Worm (Caenorhabditis elegans): Measurements from ENCODE around the gene srxa-6.
A peak's percentile ranks its signal among the peaks of the same experiment; 100 is the strongest.

The srxa-6 gene

DNA sequence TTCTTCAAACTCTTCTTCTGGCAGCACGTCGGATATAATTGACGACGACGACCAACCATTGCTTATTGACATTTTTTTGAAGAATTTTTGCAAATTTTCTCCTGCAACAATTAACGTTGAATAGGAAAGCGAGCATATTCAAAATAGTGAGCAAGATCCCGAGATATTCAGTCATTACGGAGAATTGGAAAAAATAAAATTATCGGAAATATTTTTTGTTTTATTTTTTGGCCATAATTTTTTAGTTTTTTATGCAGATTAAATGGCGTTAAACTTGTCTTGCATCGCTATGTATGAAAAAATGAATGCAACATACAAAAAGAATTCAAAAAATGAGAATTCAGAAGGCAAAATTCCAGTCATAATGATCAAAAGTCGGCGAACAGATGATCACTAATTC, 35.3 kb downstream of the srxa-6 start, which contains the start of gene elp-1:
elp-1 (minus strand) TSS at position 101 of the 400 bp plus-strand sequence.
- TF ChIP-seq ceh-16 (tag; optimal IDR thresholded peaks at IDR 0.05) (no peak), egl-27 (tag; optimal IDR thresholded peaks at IDR 0.05) (no peak), zag-1 (tag; optimal IDR thresholded peaks at IDR 0.05) (no peak), elt-1 (tag; optimal IDR thresholded peaks at IDR 0.05) (no peak), ztf-11 (tag; optimal IDR thresholded peaks at IDR 0.05) (no peak), nhr-67 (tag; optimal IDR thresholded peaks at IDR 0.05) (no peak), tbx-2 (tag; optimal IDR thresholded peaks at IDR 0.05) (no peak), lin-15B (tag; optimal IDR thresholded peaks at IDR 0.05) (no peak), nhr-28 (tag; optimal IDR thresholded peaks at IDR 0.05) (no peak), nhr-25 (tag; optimal IDR thresholded peaks at IDR 0.05) (no peak), elt-2 (tag; optimal IDR thresholded peaks at IDR 0.05) (no peak), mml-1 (tag; optimal IDR thresholded peaks at IDR 0.05) (no peak)

DNA sequence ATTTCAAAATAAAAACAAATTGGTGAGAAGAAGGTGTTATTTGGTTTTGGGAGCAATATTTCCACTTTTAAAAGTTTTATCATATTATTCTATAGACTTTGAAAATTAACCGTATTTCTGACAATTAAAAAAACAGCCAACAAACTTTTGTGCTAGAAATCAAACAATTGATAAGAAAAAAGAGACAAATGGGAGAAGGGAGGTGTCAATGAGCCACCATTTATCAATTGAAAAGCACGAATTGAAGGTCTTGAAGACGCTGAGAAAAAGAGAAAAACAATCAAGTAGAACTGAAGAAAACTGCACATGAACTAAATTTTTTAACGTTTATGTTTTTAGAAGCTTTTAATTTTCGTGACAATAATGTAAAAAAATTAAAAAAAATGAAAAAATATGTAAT, 36.1 kb downstream of the srxa-6 start:
- TF ChIP-seq elt-2 (tag; optimal IDR thresholded peaks at IDR 0.05) (peak; percentile 71), ceh-28 (tag; optimal IDR thresholded peaks at IDR 0.05) (no peak), nfya-1 (tag; optimal IDR thresholded peaks at IDR 0.05; ENCODE audit: insufficient read depth) (no peak), pqm-1 (tag; optimal IDR thresholded peaks at IDR 0.05) (peak; percentile 37)

ce11 chrV:20771702-20772101, 36.9 kb downstream of the srxa-6 start:
- peak; percentile 2 for TF ChIP-seq nhr-23 (tag; optimal IDR thresholded peaks at IDR 0.05)
- TF ChIP-seq pqm-1 (tag; optimal IDR thresholded peaks at IDR 0.05) = no peak
- peak; percentile 24 for TF ChIP-seq unc-62 (GFP tag; optimal IDR thresholded peaks at IDR 0.05)

DNA sequence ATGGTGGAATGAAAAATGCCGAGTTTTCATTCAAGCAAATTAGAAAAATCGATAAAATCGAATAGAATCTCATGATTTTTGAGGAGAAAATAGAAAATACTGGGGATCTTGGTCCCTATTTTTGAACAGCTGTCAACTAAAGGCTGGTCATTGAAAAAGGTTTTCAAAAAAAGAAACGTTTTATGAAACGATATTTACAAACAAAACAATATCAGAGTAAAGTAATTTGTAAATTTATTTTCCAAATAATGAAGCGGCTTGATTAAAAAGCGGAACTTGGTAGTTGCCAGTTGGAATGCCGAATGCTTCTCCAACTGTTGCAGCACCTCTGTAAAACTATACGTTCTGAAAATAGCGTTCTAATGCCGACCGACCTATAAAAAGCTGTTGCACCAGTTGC, 38.9 kb downstream of the srxa-6 start, which contains the start of gene F38A6.5:
F38A6.5 (minus strand) TSS at position 101 of the 400 bp plus-strand sequence.
- no peak for TF ChIP-seq pha-4 (tag; optimal IDR thresholded peaks at IDR 0.05)
- no peak for TF ChIP-seq ceh-9 (tag; optimal IDR thresholded peaks at IDR 0.05)
- no peak for TF ChIP-seq nhr-237 (tag; optimal IDR thresholded peaks at IDR 0.05)
- TF ChIP-seq ceh-28 (tag; optimal IDR thresholded peaks at IDR 0.05) = peak; percentile 2

DNA sequence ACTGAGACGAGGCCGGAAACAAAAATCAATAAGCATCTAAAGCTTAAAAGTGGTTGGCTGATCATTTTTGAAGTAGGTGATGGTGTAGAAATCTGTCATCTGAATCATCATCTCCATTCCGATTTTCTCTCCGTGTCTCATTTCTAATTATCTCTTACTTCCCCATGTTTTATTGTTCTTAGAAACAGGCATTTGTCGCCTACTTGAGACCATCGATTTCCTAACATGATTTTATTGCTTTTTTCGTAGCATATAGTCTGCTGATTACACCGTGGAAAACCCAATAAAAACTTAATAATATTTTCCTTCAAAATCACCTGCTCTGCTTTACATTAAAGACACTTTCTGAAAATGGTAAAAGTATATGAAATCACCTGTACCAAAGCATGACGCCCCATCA, 40.5 kb downstream of the srxa-6 start, which contains the start of gene F38A6.4:
F38A6.4 (minus strand) TSS at position 101 of the 400 bp plus-strand sequence.
- TF ChIP-seq mdl-1 (tag; optimal IDR thresholded peaks at IDR 0.05) (no peak), nhr-25 (tag; optimal IDR thresholded peaks at IDR 0.05) (peak; percentile 14), mml-1 (tag; optimal IDR thresholded peaks at IDR 0.05) (no peak), fkh-10 (GFP tag; optimal IDR thresholded peaks at IDR 0.05) (no peak)

DNA sequence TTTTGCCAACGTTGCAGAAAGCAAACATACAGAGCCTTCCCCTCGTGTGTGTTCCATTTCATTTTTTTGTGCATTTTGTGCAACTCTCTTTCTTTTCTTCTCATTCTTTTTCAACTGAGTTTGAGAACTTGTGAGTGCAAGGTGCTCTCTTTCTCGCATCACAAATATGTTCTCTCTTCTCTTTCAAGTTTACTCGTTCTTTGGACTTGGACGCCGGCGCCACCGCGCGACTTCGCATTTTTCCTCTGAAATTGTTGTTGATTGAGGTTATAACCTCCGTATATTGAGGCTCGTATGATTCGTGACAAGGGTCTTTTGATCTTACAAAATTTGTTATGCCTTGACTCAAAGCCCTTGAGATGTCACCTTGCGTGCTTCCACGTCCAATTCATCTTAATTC, 42.0 kb downstream of the srxa-6 start:
- TF ChIP-seq snpc-4 (tag; optimal IDR thresholded peaks at IDR 0.05) = peak; percentile 59
- TF ChIP-seq pqm-1 (tag; optimal IDR thresholded peaks at IDR 0.05) = peak; percentile 7
- peak; percentile 37 for TF ChIP-seq hmg-11 (tag; optimal IDR thresholded peaks at IDR 0.05)
- TF ChIP-seq ceh-9 (tag; optimal IDR thresholded peaks at IDR 0.05) = no peak
- peak; percentile 80 for TF ChIP-seq jun-1 (tag; optimal IDR thresholded peaks at IDR 0.05)
- peak; percentile 75 for TF ChIP-seq nfya-1 (tag; optimal IDR thresholded peaks at IDR 0.05; ENCODE audit: insufficient read depth)
- peak; percentile 15 for TF ChIP-seq mdl-1 (tag; optimal IDR thresholded peaks at IDR 0.05)
- TF ChIP-seq elt-1 (tag; optimal IDR thresholded peaks at IDR 0.05) = peak; percentile 1
- TF ChIP-seq fkh-2 (tag; optimal IDR thresholded peaks at IDR 0.05) = no peak
- TF ChIP-seq lin-39 (tag; optimal IDR thresholded peaks at IDR 0.05) = peak; percentile 71
- peak; percentile 17 for TF ChIP-seq ceh-28 (tag; optimal IDR thresholded peaks at IDR 0.05)
- no peak for TF ChIP-seq egl-5 (tag; optimal IDR thresholded peaks at IDR 0.05)
- no peak for TF ChIP-seq ceh-16 (tag; optimal IDR thresholded peaks at IDR 0.05)
- no peak for TF ChIP-seq R02D3.7 (tag; optimal IDR thresholded peaks at IDR 0.05)
- TF ChIP-seq egl-27 (tag; optimal IDR thresholded peaks at IDR 0.05) = no peak
- TF ChIP-seq lin-15B (tag; optimal IDR thresholded peaks at IDR 0.05) = peak; percentile 26
- no peak for TF ChIP-seq tbx-2 (tag; optimal IDR thresholded peaks at IDR 0.05)
- TF ChIP-seq ama-1 (optimal IDR thresholded peaks at IDR 0.05) = peak; percentile 92
- peak; percentile 46 for TF ChIP-seq elt-2 (tag; optimal IDR thresholded peaks at IDR 0.05)

- TF ChIP-seq eor-1 (tag; optimal IDR thresholded peaks at IDR 0.05) (peak in 1 of 2 experiments; percentile 50), R02D3.7 (tag; optimal IDR thresholded peaks at IDR 0.05) (peak; percentile 78), fos-1 (tag; optimal IDR thresholded peaks at IDR 0.05) (peak; percentile 54), nhr-12 (tag; optimal IDR thresholded peaks at IDR 0.05) (no peak), egl-5 (tag; optimal IDR thresholded peaks at IDR 0.05) (peak; percentile 97), nhr-77 (tag; optimal IDR thresholded peaks at IDR 0.05) (no peak), ztf-11 (tag; optimal IDR thresholded peaks at IDR 0.05) (no peak), fkh-2 (tag; optimal IDR thresholded peaks at IDR 0.05) (peak; percentile 50), nhr-76 (tag; optimal IDR thresholded peaks at IDR 0.05) (peak; percentile 46), elt-1 (tag; optimal IDR thresholded peaks at IDR 0.05) (peak; percentile 67), ceh-9 (tag; optimal IDR thresholded peaks at IDR 0.05) (no peak), daf-12 (tag; optimal IDR thresholded peaks at IDR 0.05) (peak; percentile 3), lsy-12 (tag; optimal IDR thresholded peaks at IDR 0.05) (peak; percentile 96), ama-1 (optimal IDR thresholded peaks at IDR 0.05) (peak; percentile 87), ceh-16 (tag; optimal IDR thresholded peaks at IDR 0.05) (no peak), mml-1 (tag; optimal IDR thresholded peaks at IDR 0.05) (peak; percentile 2), elt-2 (tag; optimal IDR thresholded peaks at IDR 0.05) (peak; percentile 85), nhr-25 (tag; optimal IDR thresholded peaks at IDR 0.05) (peak; percentile 96), egl-27 (tag; optimal IDR thresholded peaks at IDR 0.05) (peak; percentile 76), nfya-1 (tag; optimal IDR thresholded peaks at IDR 0.05; ENCODE audit: insufficient read depth) (peak; percentile 95), jun-1 (tag; optimal IDR thresholded peaks at IDR 0.05) (peak; percentile 96), ceh-28 (tag; optimal IDR thresholded peaks at IDR 0.05) (peak; percentile 91), mdl-1 (tag; optimal IDR thresholded peaks at IDR 0.05) (peak; percentile 98)
Measured at ce11 chrV:20778257-20778697, 43.5 kb downstream of the srxa-6 start.
